Worm (Caenorhabditis elegans) whole organism, L1 larva: ENCODE measurements around the gene clec-75.

Experiments
- dpl-1 ChIP-seq, 3 experiments: fragments of 150-350 bp in 2 of 3; sonication (generic microtip) in 1 of 3; optimal IDR thresholded peaks; 2 replicates each; lab custom pipeline; 2014 to 2017; ENCODE audit warnings: missing biosample characterization in 3 of 3, missing genetic modification characterization in 3 of 3, missing genetic modification reagents in 3 of 3
- fkh-10 ChIP-seq: sonication (generic microtip); optimal IDR thresholded peaks from 2 replicates; lab custom pipeline; 2017; ENCODE audit warnings: missing biosample characterization, missing genetic modification reagents, missing genetic modification characterization
- sptf-1 ChIP-seq: fragments of 150-350 bp; optimal IDR thresholded peaks from 2 replicates; lab custom pipeline; 2014; ENCODE audit warnings: missing biosample characterization, missing genetic modification characterization
- zag-1 ChIP-seq: fragments of 150-350 bp; optimal IDR thresholded peaks from 2 replicates; lab custom pipeline; 2014; ENCODE audit warnings: missing biosample characterization, missing genetic modification characterization

DNA sequence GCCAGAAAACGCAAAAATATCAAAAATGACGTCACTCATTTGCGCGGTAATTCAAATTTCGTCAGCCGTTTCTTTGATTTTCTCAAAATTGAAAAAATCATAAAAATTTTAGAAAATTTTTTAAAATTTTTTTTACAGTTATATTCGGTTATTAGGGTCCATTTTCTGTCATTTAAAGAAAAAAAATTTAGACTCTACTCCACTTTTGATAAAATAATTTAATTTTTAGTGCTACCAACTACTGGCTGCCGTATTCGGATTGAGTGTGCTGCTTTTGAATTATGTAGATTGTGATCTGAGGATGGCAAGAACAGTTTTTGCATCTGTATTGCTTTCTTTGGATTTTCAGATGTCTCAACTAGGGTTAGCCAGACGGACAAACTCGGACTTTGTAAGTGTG, 2.0 kb downstream of the clec-75 start, which contains the start of gene Y46C8AM.1:
- TF ChIP-seq dpl-1 (GFP tag; optimal IDR thresholded peaks at IDR 0.05; lab: Kevin White, UChicago) (no peak), zag-1 (no peak), sptf-1 (no peak), fkh-10 (GFP tag; lab: Kevin White, UChicago) (no peak)
